Worm (Caenorhabditis elegans) whole organism, late embryonic: ENCODE data around the gene apc-17.

ENCODE experiments used
- C08G9.2 ChIP-seq: sonication (generic microtip); optimal IDR thresholded peaks from 2 replicates; lab custom pipeline; 2016; ENCODE audit warnings: mild to moderate bottlenecking, missing genetic modification characterization, moderate library complexity, missing compliant biosample characterization
- K09A11.1 ChIP-seq: sonication (generic microtip); optimal IDR thresholded peaks from 2 replicates; lab custom pipeline; 2017; ENCODE audit warnings: antibody characterized with exemption, mild to moderate bottlenecking, missing genetic modification characterization, missing compliant biosample characterization; ENCODE audit not compliant: insufficient read depth
- T23F11.4 ChIP-seq: fragments of 200-800 bp; sonication (Bioruptor generic); optimal IDR thresholded peaks from 2 replicates; lab custom pipeline; 2018; ENCODE audit warnings: mild to moderate bottlenecking, missing genetic modification characterization, missing compliant biosample characterization
- ahr-1 ChIP-seq: sonication (generic microtip); optimal IDR thresholded peaks from 2 replicates; lab custom pipeline; 2016; ENCODE audit warnings: missing genetic modification characterization, missing compliant biosample characterization
- ama-1 ChIP-seq: fragments of 150-350 bp; optimal IDR thresholded peaks from 2 replicates; lab custom pipeline; 2014
- ceh-14 ChIP-seq: sonication (generic microtip); optimal IDR thresholded peaks from 2 replicates; lab custom pipeline; 2016; ENCODE audit warnings: missing genotype, missing genetic modification characterization, missing compliant biosample characterization
- ceh-30 ChIP-seq: fragments of 150-350 bp; optimal IDR thresholded peaks from 2 replicates; lab custom pipeline; 2014; ENCODE audit warnings: missing biosample characterization, missing genetic modification characterization
- ceh-31 ChIP-seq: sonication (generic microtip); optimal IDR thresholded peaks from 2 replicates; lab custom pipeline; 2016; ENCODE audit warnings: missing genetic modification characterization, missing compliant biosample characterization
- ceh-6 ChIP-seq: fragments of 200-800 bp; sonication (Bioruptor generic); optimal IDR thresholded peaks from 2 replicates; lab custom pipeline; 2018; ENCODE audit warnings: mild to moderate bottlenecking, missing genetic modification characterization, missing compliant biosample characterization
- ceh-9 ChIP-seq: sonication (generic microtip); optimal IDR thresholded peaks from 2 replicates; lab custom pipeline; 2016; ENCODE audit warnings: mild to moderate bottlenecking, missing genetic modification characterization, inconsistent platforms, missing compliant biosample characterization
- elt-4 ChIP-seq: sonication (generic microtip); optimal IDR thresholded peaks from 2 replicates; lab custom pipeline; 2016; ENCODE audit warnings: missing genetic modification characterization, missing compliant biosample characterization
- fax-1 ChIP-seq: sonication (generic microtip); optimal IDR thresholded peaks from 2 replicates; lab custom pipeline; 2016; ENCODE audit warnings: missing genotype, missing genetic modification characterization, missing compliant biosample characterization
- fkh-10 ChIP-seq: fragments of 150-350 bp; optimal IDR thresholded peaks from 2 replicates; lab custom pipeline; 2014; ENCODE audit warnings: missing biosample characterization, missing genetic modification reagents, missing genetic modification characterization
- fkh-6 ChIP-seq: sonication (generic microtip); optimal IDR thresholded peaks from 2 replicates; lab custom pipeline; 2016; ENCODE audit warnings: missing genetic modification characterization, missing compliant biosample characterization
- gmeb-2 ChIP-seq: sonication (generic microtip); optimal IDR thresholded peaks from 2 replicates; lab custom pipeline; 2016; ENCODE audit warnings: missing genetic modification characterization, inconsistent platforms, missing compliant biosample characterization
- hlh-30 ChIP-seq: sonication (generic microtip); optimal IDR thresholded peaks from 2 replicates; lab custom pipeline; 2017; ENCODE audit warnings: antibody characterized with exemption, missing genetic modification characterization, missing compliant biosample characterization; ENCODE audit not compliant: insufficient read depth
- lim-6 ChIP-seq: sonication (generic microtip); optimal IDR thresholded peaks from 2 replicates; lab custom pipeline; 2016; ENCODE audit warnings: missing genetic modification characterization, missing compliant biosample characterization
- lin-11 ChIP-seq: fragments of 200-800 bp; sonication (Bioruptor generic); optimal IDR thresholded peaks from 2 replicates; lab custom pipeline; 2018; ENCODE audit warnings: mild to moderate bottlenecking, missing genetic modification characterization, missing compliant biosample characterization
- nfya-1 ChIP-seq: sonication (generic microtip); optimal IDR thresholded peaks from 2 replicates; lab custom pipeline; 2017; ENCODE audit warnings: missing genetic modification characterization, mild to moderate bottlenecking, missing compliant biosample characterization, antibody characterized with exemption, moderate library complexity
- npax-4 ChIP-seq: sonication (generic microtip); optimal IDR thresholded peaks from 2 replicates; lab custom pipeline; 2016; ENCODE audit warnings: missing genetic modification characterization, missing compliant biosample characterization
- pag-3 ChIP-seq: sonication (generic microtip); optimal IDR thresholded peaks from 2 replicates; lab custom pipeline; 2016; ENCODE audit warnings: missing compliant biosample characterization, missing genetic modification characterization, borderline replicate concordance
- pax-1 ChIP-seq: fragments of 150-350 bp; optimal IDR thresholded peaks from 2 replicates; lab custom pipeline; 2014; ENCODE audit warnings: missing biosample characterization, missing genetic modification characterization
- pqm-1 ChIP-seq: sonication (generic microtip); optimal IDR thresholded peaks from 2 replicates; lab custom pipeline; 2016; ENCODE audit warnings: missing genetic modification characterization, missing compliant biosample characterization
- pros-1 ChIP-seq: fragments of 150-350 bp; optimal IDR thresholded peaks from 2 replicates; lab custom pipeline; 2014; ENCODE audit warnings: missing biosample characterization, missing genetic modification reagents, missing genetic modification characterization
- ref-2 ChIP-seq: sonication (generic microtip); optimal IDR thresholded peaks from 2 replicates; lab custom pipeline; 2016; ENCODE audit warnings: missing genetic modification characterization, missing compliant biosample characterization
- rnt-1 ChIP-seq: sonication (generic microtip); optimal IDR thresholded peaks from 2 replicates; lab custom pipeline; 2016; ENCODE audit warnings: missing genetic modification characterization, missing compliant biosample characterization
- sdc-2 ChIP-seq: sonication (generic microtip); optimal IDR thresholded peaks from 2 replicates; lab custom pipeline; 2016; ENCODE audit warnings: missing genotype, missing genetic modification characterization, missing compliant biosample characterization
- sox-2 ChIP-seq: fragments of 200-800 bp; sonication (Bioruptor generic); IDR thresholded peaks from 2 replicates; pipeline ENCODE4 v1.3.6; 2022; ENCODE audit warnings: missing genetic modification reagents, missing genetic modification characterization, missing compliant biosample characterization
- sox-4 ChIP-seq: sonication (generic microtip); optimal IDR thresholded peaks from 2 replicates; lab custom pipeline; 2017; ENCODE audit warnings: mild to moderate bottlenecking, missing genetic modification characterization, inconsistent platforms, missing compliant biosample characterization
- syd-9 ChIP-seq: sonication (generic microtip); optimal IDR thresholded peaks from 2 replicates; lab custom pipeline; 2016; ENCODE audit warnings: mild to moderate bottlenecking, missing genetic modification characterization, moderate library complexity, missing compliant biosample characterization
- tbx-7 ChIP-seq: sonication (generic microtip); optimal IDR thresholded peaks from 2 replicates; lab custom pipeline; 2016; ENCODE audit warnings: missing genotype, missing genetic modification characterization, missing compliant biosample characterization
- unc-3 ChIP-seq, 2 experiments: fragments of 200-800 bp in 1 of 2; sonication (Bioruptor generic) in 1 of 2; sonication (generic microtip) in 1 of 2; conservative IDR thresholded peaks in 1 of 2; optimal IDR thresholded peaks in 1 of 2; 2 replicates each; pipeline versions ENCODE4 v1.3.6 to Lab custom; 2016 to 2022; ENCODE audit warnings: missing compliant biosample characterization in 2 of 2, missing genetic modification characterization in 2 of 2, missing genetic modification reagents in 1 of 2
- unc-42 ChIP-seq: sonication (generic microtip); optimal IDR thresholded peaks from 2 replicates; lab custom pipeline; 2016; ENCODE audit warnings: missing genotype, missing genetic modification characterization, missing compliant biosample characterization
- unc-55 ChIP-seq: sonication (generic microtip); optimal IDR thresholded peaks from 2 replicates; lab custom pipeline; 2017; ENCODE audit warnings: missing biosample characterization, missing genetic modification reagents, missing genetic modification characterization
- unc-86 ChIP-seq: sonication (generic microtip); optimal IDR thresholded peaks from 2 replicates; lab custom pipeline; 2016; ENCODE audit warnings: missing genetic modification characterization, missing compliant biosample characterization
- ztf-16 ChIP-seq: sonication (generic microtip); optimal IDR thresholded peaks from 2 replicates; lab custom pipeline; 2017; ENCODE audit warnings: missing genetic modification characterization, missing compliant biosample characterization

apc-17 gene

ce11 chrII:11107828-11108227 is at the start of gene apc-17:
apc-17 (plus strand) TSS chrII:11108128.
- no peak for TF ChIP-seq nfya-1 (tag; lab: Kevin White, UChicago)
- TF ChIP-seq tbx-7 (tag; lab: Kevin White, UChicago): no peak
- TF ChIP-seq lin-11 (tag; lab: Kevin White, UChicago): no peak
- no peak for TF ChIP-seq sox-4
- no peak for TF ChIP-seq lim-6 (tag; lab: Kevin White, UChicago)
- no peak for TF ChIP-seq sox-2
- TF ChIP-seq ceh-6 (GFP tag; lab: Kevin White, UChicago): no peak
- TF ChIP-seq ztf-16: no peak
- no peak for TF ChIP-seq pax-1 (tag; lab: Kevin White, UChicago)
- no peak for TF ChIP-seq unc-86 (tag; lab: Kevin White, UChicago)
- TF ChIP-seq pag-3: no peak
- no peak for TF ChIP-seq fkh-10 (GFP tag; lab: Kevin White, UChicago)
- TF ChIP-seq T23F11.4: no peak

ce11 chrII:11064191-11064695 is 43.7 kb upstream of the apc-17 start:
- TF ChIP-seq ref-2: peak; percentile 20
- TF ChIP-seq pax-1 (tag; lab: Kevin White, UChicago): no peak
- no peak for TF ChIP-seq ahr-1 (tag; lab: Kevin White, UChicago)
- no peak for TF ChIP-seq K09A11.1 (tag; lab: Kevin White, UChicago)
- TF ChIP-seq pag-3: no peak

- TF ChIP-seq unc-3 (GFP tag; conservative IDR thresholded peaks at IDR 0.05; lab: Robert Waterston, UW): no peak
- no peak for TF ChIP-seq unc-3 (tag; optimal IDR thresholded peaks at IDR 0.05; lab: Kevin White, UChicago)
- peak; percentile 16 for TF ChIP-seq ceh-14 (tag; lab: Kevin White, UChicago)
- TF ChIP-seq unc-42 (tag; lab: Kevin White, UChicago): peak; percentile 54
- TF ChIP-seq unc-86 (tag; lab: Kevin White, UChicago): no peak
- no peak for TF ChIP-seq ceh-9 (tag; lab: Kevin White, UChicago)
- TF ChIP-seq ama-1 (lab: Kevin White, UChicago): no peak
- no peak for TF ChIP-seq nfya-1 (tag; lab: Kevin White, UChicago)
- TF ChIP-seq ceh-6 (GFP tag; lab: Kevin White, UChicago): no peak
- TF ChIP-seq ceh-30: no peak
- TF ChIP-seq rnt-1 (tag; lab: Kevin White, UChicago): no peak
- peak; percentile 2 for TF ChIP-seq ceh-31
- TF ChIP-seq hlh-30 (tag; lab: Kevin White, UChicago): no peak
- no peak for TF ChIP-seq npax-4
- no peak for TF ChIP-seq ztf-16
- no peak for TF ChIP-seq pros-1 (tag; lab: Kevin White, UChicago)
- no peak for TF ChIP-seq elt-4 (tag; lab: Kevin White, UChicago)
- TF ChIP-seq fax-1 (tag; lab: Kevin White, UChicago): no peak
- no peak for TF ChIP-seq sox-2
- no peak for TF ChIP-seq fkh-6
- TF ChIP-seq unc-55: peak; percentile 0
- TF ChIP-seq gmeb-2 (tag; lab: Kevin White, UChicago): no peak
- TF ChIP-seq pqm-1: no peak
- no peak for TF ChIP-seq T23F11.4
- TF ChIP-seq syd-9: no peak
- no peak for TF ChIP-seq sdc-2 (tag; lab: Kevin White, UChicago)
- no peak for TF ChIP-seq C08G9.2
Observed at ce11 chrII:11072565-11072964, 35.4 kb upstream of the apc-17 start.

DNA sequence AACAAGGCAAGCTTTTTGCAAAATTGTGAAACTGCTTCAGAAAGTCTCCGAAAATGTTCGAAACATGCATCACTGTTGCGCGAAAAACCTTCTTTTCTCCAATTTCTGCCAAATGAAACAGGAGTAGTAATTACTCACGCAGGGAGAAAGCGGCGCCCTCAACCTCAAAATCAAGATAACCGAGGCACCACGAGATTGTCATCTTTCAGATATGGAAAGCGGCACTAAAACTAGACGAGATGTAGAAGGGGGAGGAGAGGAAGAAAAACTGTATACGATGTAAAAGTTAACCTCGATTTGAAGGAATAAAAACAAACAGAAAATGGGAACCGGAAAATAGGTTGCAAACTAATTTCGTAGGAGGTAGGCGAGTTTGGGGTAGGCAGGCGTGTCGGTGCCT is 31.4 kb upstream of the apc-17 start:
- TF ChIP-seq fkh-10 (GFP tag; lab: Kevin White, UChicago) (no peak), ama-1 (lab: Kevin White, UChicago) (no peak), tbx-7 (tag; lab: Kevin White, UChicago) (no peak), syd-9 (no peak), rnt-1 (tag; lab: Kevin White, UChicago) (peak; percentile 30)
